Fruit fly (Drosophila melanogaster): ENCODE measurements around the gene CG32260.

DNA sequence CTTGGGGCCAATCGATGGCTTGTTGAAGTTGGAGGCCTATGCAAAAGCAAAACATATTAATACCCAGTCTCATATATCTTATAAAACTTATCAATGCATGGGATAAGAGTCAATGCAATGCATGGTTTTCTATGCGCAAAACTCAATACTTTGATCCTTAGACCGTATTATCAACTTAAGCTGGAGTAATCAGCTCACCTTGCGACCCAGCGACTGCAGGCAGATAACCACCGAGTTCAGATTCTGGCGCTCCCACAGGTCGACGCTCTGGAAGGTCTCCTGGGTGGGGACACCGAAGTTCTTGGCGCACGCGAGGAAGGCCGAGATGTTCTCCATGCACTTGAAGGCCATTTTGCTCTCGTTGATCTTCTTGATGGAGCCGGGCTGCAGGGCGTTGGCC lies 27.1 kb upstream of the CG32260 start:
- TF ChIP-seq CG8478 (optimal IDR thresholded peaks at IDR 0.05) (no peak), psq (optimal IDR thresholded peaks at IDR 0.05) (no peak), EcR (GFP tag; optimal IDR thresholded peaks at IDR 0.05) (no peak), Dll (optimal IDR thresholded peaks at IDR 0.05) (no peak), pan (optimal IDR thresholded peaks at IDR 0.05) (no peak)

All from whole organism.